Fruit fly (Drosophila melanogaster) S2 (cell line): ENCODE data around the gene Trl.

Experiments used
- CG8478 ChIP-seq: fragments of >200 bp; optimal IDR thresholded peaks from 2 replicates; lab custom pipeline; 2018
- CTCF ChIP-seq, 2 experiments: fragments of >200 bp; optimal IDR thresholded peaks; 2 replicates each; lab custom pipeline; 2018

DNA sequence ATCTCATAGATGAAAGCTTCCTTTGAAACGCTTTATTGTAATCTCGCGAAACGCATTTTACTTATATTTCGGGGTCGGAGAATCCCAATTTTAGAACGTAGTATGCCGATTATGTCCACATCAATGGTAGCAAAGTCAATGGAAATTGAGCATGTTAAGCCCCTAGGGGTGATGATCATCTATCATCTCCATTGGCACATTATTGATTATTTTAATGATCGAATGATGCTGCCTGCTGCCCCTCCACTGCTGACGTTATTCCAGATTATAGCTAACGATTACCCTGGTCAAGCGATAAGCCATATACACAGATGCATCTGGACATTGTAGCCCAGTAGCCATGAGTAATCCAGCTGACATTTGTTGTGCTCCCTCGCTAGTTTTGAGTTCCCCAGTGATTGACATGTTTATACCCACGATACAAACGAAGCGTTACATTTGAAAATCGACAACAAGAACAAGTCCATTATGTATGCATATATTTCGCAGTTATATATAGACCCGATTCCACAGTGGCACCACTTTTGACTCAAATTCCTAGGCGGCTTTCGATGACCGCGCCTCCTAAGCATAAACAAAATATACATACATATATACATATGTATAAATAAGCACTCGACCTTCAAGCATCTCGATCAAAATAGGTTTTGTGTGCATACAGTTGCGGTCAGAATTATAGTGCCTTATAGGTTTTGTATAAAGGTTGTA lies 23.5 kb upstream of the Trl start:
- TF ChIP-seq CTCF (optimal IDR thresholded peaks at IDR 0.05; lab: Kevin White, UChicago), result no peak
- no peak for TF ChIP-seq CG8478 (lab: Kevin White, UChicago)
